Fruit fly (Drosophila melanogaster) whole organism, embryonic: ENCODE measurements around the gene mRpL12.

Source experiments
- Aef1 ChIP-seq: fragments of 200-800 bp; sonication (Bioruptor generic); IDR thresholded peaks from 3 replicates; pipeline ENCODE4 v1.3.6; 2022; ENCODE audit warnings: missing biosample characterization, missing genetic modification characterization
- Atf6 ChIP-seq: fragments of 200-800 bp; sonication (Bioruptor generic); IDR thresholded peaks from 2 replicates; pipeline ENCODE4 v1.3.6; 2022; ENCODE audit warnings: missing biosample characterization, missing genetic modification characterization
- Bdp1 ChIP-seq: fragments of 200-800 bp; sonication (Bioruptor generic); optimal IDR thresholded peaks from 3 replicates; lab custom pipeline; 2016; ENCODE audit warnings: missing biosample characterization, missing genetic modification characterization
- C15 ChIP-seq: fragments of 200-800 bp; sonication (Bioruptor generic); IDR thresholded peaks from 3 replicates; pipeline ENCODE4 v1.3.6; 2022; ENCODE audit warnings: missing biosample characterization, missing genetic modification characterization
- CG11456 ChIP-seq: fragments of 200-800 bp; sonication (Bioruptor generic); IDR thresholded peaks from 3 replicates; pipeline ENCODE4 v1.3.6; 2022; ENCODE audit warnings: missing biosample characterization, missing genetic modification characterization
- CG11504 ChIP-seq: fragments of 200-800 bp; sonication (Bioruptor generic); optimal IDR thresholded peaks from 3 replicates; lab custom pipeline; 2019; ENCODE audit warnings: missing biosample characterization, mild to moderate bottlenecking, missing genetic modification characterization, moderate library complexity
- CG11560 ChIP-seq: fragments of 200-800 bp; sonication (Bioruptor generic); IDR thresholded peaks from 3 replicates; pipeline ENCODE4 v1.3.6; 2022; ENCODE audit warnings: missing biosample characterization, missing genetic modification characterization
- CG12155 ChIP-seq: fragments of 200-800 bp; sonication (Bioruptor generic); optimal IDR thresholded peaks from 3 replicates; lab custom pipeline; 2016; ENCODE audit warnings: missing biosample characterization, missing genetic modification characterization
- CG14965 ChIP-seq: fragments of 200-800 bp; sonication (Bioruptor generic); optimal IDR thresholded peaks from 2 replicates; lab custom pipeline; 2016; ENCODE audit warnings: missing biosample characterization, missing genetic modification characterization, borderline replicate concordance
- CG15269 ChIP-seq: fragments of 200-800 bp; sonication (Bioruptor generic); optimal IDR thresholded peaks from 2 replicates; lab custom pipeline; 2018; ENCODE audit warnings: missing biosample characterization, mild to moderate bottlenecking, missing genetic modification characterization, moderate library complexity
- CG17802 ChIP-seq: fragments of 200-800 bp; sonication (Bioruptor generic); optimal IDR thresholded peaks from 2 replicates; lab custom pipeline; 2018; ENCODE audit warnings: missing biosample characterization, mild to moderate bottlenecking, missing genetic modification characterization, moderate library complexity
- CG1832 ChIP-seq: fragments of 200-800 bp; sonication (Bioruptor generic); optimal IDR thresholded peaks from 2 replicates; lab custom pipeline; 2017; ENCODE audit warnings: missing biosample characterization, mild to moderate bottlenecking, missing genetic modification characterization, inconsistent platforms
- CG18619 ChIP-seq: fragments of 200-800 bp; sonication (Bioruptor generic); optimal IDR thresholded peaks from 3 replicates; lab custom pipeline; 2017; ENCODE audit warnings: missing biosample characterization, mild to moderate bottlenecking, missing genetic modification characterization
- CG2889 ChIP-seq: fragments of 200-800 bp; sonication (Bioruptor generic); IDR thresholded peaks from 3 replicates; pipeline ENCODE4 v1.3.6; 2022; ENCODE audit warnings: missing biosample characterization, missing genetic modification characterization
- CG31388 ChIP-seq: fragments of 200-800 bp; sonication (Bioruptor generic); optimal IDR thresholded peaks from 2 replicates; lab custom pipeline; 2016; ENCODE audit warnings: missing biosample characterization, missing genetic modification characterization
- CG31441 ChIP-seq: fragments of 200-800 bp; sonication (Bioruptor generic); IDR thresholded peaks from 2 replicates; pipeline ENCODE4 v1.3.6; 2022; ENCODE audit warnings: missing biosample characterization, missing genetic modification characterization
- CG34376 ChIP-seq: fragments of 200-800 bp; sonication (Bioruptor generic); optimal IDR thresholded peaks from 2 replicates; lab custom pipeline; 2018; ENCODE audit warnings: missing biosample characterization, mild to moderate bottlenecking, missing genetic modification characterization
- CG34422 ChIP-seq: fragments of 200-800 bp; sonication (Bioruptor generic); IDR thresholded peaks from 3 replicates; pipeline ENCODE4 v1.3.6; 2022; ENCODE audit warnings: missing biosample characterization, missing genetic modification characterization
- CG3995 ChIP-seq: fragments of 200-800 bp; sonication (Bioruptor generic); optimal IDR thresholded peaks from 3 replicates; lab custom pipeline; 2016; ENCODE audit warnings: missing biosample characterization, missing genetic modification characterization
- CG4360 ChIP-seq: fragments of 200-800 bp; sonication (Bioruptor generic); IDR thresholded peaks from 2 replicates; pipeline ENCODE4 v1.3.6; 2022; ENCODE audit warnings: missing biosample characterization, missing genetic modification characterization
- CG4854 ChIP-seq: fragments of 200-800 bp; sonication (Bioruptor generic); optimal IDR thresholded peaks from 2 replicates; lab custom pipeline; 2016; ENCODE audit warnings: missing biosample characterization, missing genetic modification characterization, inconsistent platforms
- CG6272 ChIP-seq: fragments of 200-800 bp; sonication (Bioruptor generic); IDR thresholded peaks from 2 replicates; pipeline ENCODE4 v1.3.6; 2022; ENCODE audit warnings: missing biosample characterization, missing genetic modification characterization
- CG7786 ChIP-seq: fragments of 200-800 bp; sonication (Bioruptor generic); optimal IDR thresholded peaks from 2 replicates; lab custom pipeline; 2016; ENCODE audit warnings: missing biosample characterization, missing genetic modification characterization
- CG8359 ChIP-seq: fragments of 200-800 bp; sonication (Bioruptor generic); optimal IDR thresholded peaks from 2 replicates; lab custom pipeline; 2017; ENCODE audit warnings: missing biosample characterization, mild to moderate bottlenecking, missing genetic modification characterization, borderline replicate concordance
- CG9817 ChIP-seq: fragments of 200-800 bp; sonication (Bioruptor generic); optimal IDR thresholded peaks from 2 replicates; lab custom pipeline; 2018; ENCODE audit warnings: missing biosample characterization, mild to moderate bottlenecking, missing genetic modification characterization, moderate library complexity
- CG9876 ChIP-seq: fragments of 200-800 bp; sonication (Bioruptor generic); optimal IDR thresholded peaks from 2 replicates; lab custom pipeline; 2016; ENCODE audit warnings: missing biosample characterization, missing genetic modification characterization
- D ChIP-seq, 2 experiments: fragments of 200-800 bp in 1 of 2; fragments of >200 bp in 1 of 2; sonication (Bioruptor generic) in 1 of 2; optimal IDR thresholded peaks; 2 replicates in 1 of 2; 3 replicates in 1 of 2; lab custom pipeline; 2017; ENCODE audit warnings: mild to moderate bottlenecking in 1 of 2, missing biosample characterization in 1 of 2, missing genetic modification characterization in 1 of 2, missing genetic modification reagents in 1 of 2
- Dp ChIP-seq: fragments of 200-800 bp; sonication (Bioruptor generic); optimal IDR thresholded peaks from 2 replicates; lab custom pipeline; 2018; ENCODE audit warnings: missing biosample characterization, mild to moderate bottlenecking, missing genetic modification characterization, moderate library complexity
- Fer2 ChIP-seq: fragments of 200-800 bp; sonication (Bioruptor generic); optimal IDR thresholded peaks from 2 replicates; lab custom pipeline; 2018; ENCODE audit warnings: missing biosample characterization, mild to moderate bottlenecking, missing genetic modification characterization, moderate library complexity
- GATAe ChIP-seq: fragments of 200-800 bp; sonication (Bioruptor generic); conservative IDR thresholded peaks from 2 replicates; pipeline ENCODE4 v1.3.6; 2022; ENCODE audit warnings: missing biosample characterization, missing genetic modification characterization
- HLH54F ChIP-seq: fragments of 200-800 bp; sonication (Bioruptor generic); optimal IDR thresholded peaks from 3 replicates; lab custom pipeline; 2016; ENCODE audit warnings: missing biosample characterization, missing genetic modification characterization
- HmgD ChIP-seq: fragments of 200-800 bp; sonication (Bioruptor generic); optimal IDR thresholded peaks from 3 replicates; lab custom pipeline; 2016; ENCODE audit warnings: missing biosample characterization, missing genetic modification characterization
- Poxn ChIP-seq: fragments of 200-800 bp; sonication (Bioruptor generic); IDR thresholded peaks from 2 replicates; pipeline ENCODE4 v1.3.6; 2022; ENCODE audit warnings: missing biosample characterization, missing genetic modification characterization
- Rfx ChIP-seq: fragments of 200-800 bp; sonication (Bioruptor generic); IDR thresholded peaks from 2 replicates; pipeline ENCODE4 v1.3.6; 2022; ENCODE audit warnings: missing biosample characterization, missing genetic modification characterization
- aop ChIP-seq: fragments of 200-800 bp; sonication (Bioruptor generic); IDR thresholded peaks from 2 replicates; pipeline ENCODE4 v1.3.6; 2022; ENCODE audit warnings: missing biosample characterization, missing genetic modification characterization
- bbx ChIP-seq: fragments of 200-800 bp; sonication (Bioruptor generic); IDR thresholded peaks from 2 replicates; pipeline ENCODE4 v1.3.6; 2022; ENCODE audit warnings: missing biosample characterization, missing genetic modification characterization; ENCODE audit not compliant: partially characterized antibody
- bsh ChIP-seq, 2 experiments: fragments of 200-800 bp; sonication (Bioruptor generic); optimal IDR thresholded peaks; 2 replicates each; lab custom pipeline; 2017 to 2018; ENCODE audit warnings: mild to moderate bottlenecking in 2 of 2, missing biosample characterization in 2 of 2, missing genetic modification characterization in 2 of 2, moderate library complexity in 1 of 2
- cad ChIP-seq: fragments of >200 bp; optimal IDR thresholded peaks from 2 replicates; lab custom pipeline; 2017; ENCODE audit warnings: missing biosample characterization, missing genetic modification characterization
- corto ChIP-seq: fragments of 200-800 bp; sonication (Bioruptor generic); optimal IDR thresholded peaks from 2 replicates; lab custom pipeline; 2016; ENCODE audit warnings: missing biosample characterization, mild to moderate bottlenecking, missing genetic modification characterization, moderate library complexity
- dm ChIP-seq: fragments of 200-800 bp; sonication (Bioruptor generic); optimal IDR thresholded peaks from 3 replicates; lab custom pipeline; 2016; ENCODE audit warnings: missing biosample characterization, missing genetic modification characterization
- eve ChIP-seq, 2 experiments: fragments of >200 bp; optimal IDR thresholded peaks; 2 replicates each; lab custom pipeline; 2017; ENCODE audit warnings: missing biosample characterization in 2 of 2, missing genetic modification characterization in 2 of 2
- gro ChIP-seq: fragments of 200-800 bp; sonication (Bioruptor generic); optimal IDR thresholded peaks from 2 replicates; lab custom pipeline; 2016; ENCODE audit warnings: missing biosample characterization, missing genetic modification characterization
- peb ChIP-seq: fragments of 200-800 bp; sonication (Bioruptor generic); IDR thresholded peaks from 2 replicates; pipeline ENCODE4 v1.3.6; 2022; ENCODE audit warnings: missing biosample characterization, missing genetic modification characterization
- pros ChIP-seq: fragments of 200-800 bp; sonication (Bioruptor generic); optimal IDR thresholded peaks from 3 replicates; lab custom pipeline; 2019; ENCODE audit warnings: missing biosample characterization, mild to moderate bottlenecking, missing genetic modification characterization, moderate library complexity
- ro ChIP-seq: fragments of 200-800 bp; sonication (Bioruptor generic); IDR thresholded peaks from 2 replicates; pipeline ENCODE4 v1.3.6; 2022; ENCODE audit warnings: missing biosample characterization, missing genetic modification characterization
- sqz ChIP-seq: fragments of 200-800 bp; sonication (Bioruptor generic); optimal IDR thresholded peaks from 3 replicates; lab custom pipeline; 2018; ENCODE audit warnings: missing biosample characterization, mild to moderate bottlenecking, missing genetic modification characterization
- sug ChIP-seq: fragments of 200-800 bp; optimal IDR thresholded peaks from 2 replicates; lab custom pipeline; 2019; ENCODE audit warnings: missing biosample characterization, mild to moderate bottlenecking, missing genetic modification characterization, moderate library complexity
- tap ChIP-seq: fragments of 200-800 bp; optimal IDR thresholded peaks from 3 replicates; lab custom pipeline; 2019; ENCODE audit warnings: missing biosample characterization, mild to moderate bottlenecking, missing genetic modification characterization, moderate library complexity
- usp ChIP-seq: fragments of >200 bp; optimal IDR thresholded peaks from 2 replicates; lab custom pipeline; 2017; ENCODE audit warnings: missing biosample characterization, missing genetic modification characterization
- wdn ChIP-seq: fragments of 200-800 bp; sonication (Bioruptor generic); IDR thresholded peaks from 2 replicates; pipeline ENCODE4 v1.3.6; 2022; ENCODE audit warnings: missing biosample characterization, missing genetic modification characterization
- wor ChIP-seq: fragments of 200-800 bp; sonication (Bioruptor generic); IDR thresholded peaks from 2 replicates; pipeline ENCODE4 v1.3.6; 2022; ENCODE audit warnings: missing biosample characterization, missing genetic modification characterization
- yki ChIP-seq: fragments of >200 bp; optimal IDR thresholded peaks from 3 replicates; lab custom pipeline; 2018

The mRpL12 gene

dm6 chr3L:8954648-8955033, 1.9 kb upstream of the mRpL12 start, which contains the start of gene GNBP3 (continued):
- TF ChIP-seq CG11504 (tag; lab: Kevin White, UChicago) = peak; percentile 80
- peak; percentile 80 for TF ChIP-seq CG34376 (GFP tag; lab: Kevin White, UChicago)
- TF ChIP-seq Fer2 (tag; lab: Kevin White, UChicago) = peak; percentile 34
- TF ChIP-seq CG17802 = no peak
- no peak for TF ChIP-seq Aef1 (GFP tag; lab: Robert Waterston, UW)
- TF ChIP-seq Rfx (GFP tag; lab: Robert Waterston, UW) = peak; percentile 83
- 0 out of 2 replicates have a peak, but pooled peaks have one; percentile 19 for TF ChIP-seq CG6272
- peak; percentile 65 for TF ChIP-seq sqz (GFP tag; lab: Kevin White, UChicago)
- TF ChIP-seq gro (GFP tag; lab: Kevin White, UChicago) = no peak
- no peak for TF ChIP-seq yki (lab: Kevin White, UChicago)
- TF ChIP-seq CG12155 (GFP tag; lab: Kevin White, UChicago) = peak; percentile 12
- no peak for TF ChIP-seq peb (GFP tag; lab: Robert Waterston, UW)
- peak; percentile 25 for TF ChIP-seq CG3995
- TF ChIP-seq CG14965 (GFP tag; lab: Kevin White, UChicago) = no peak
- TF ChIP-seq HmgD (GFP tag; lab: Kevin White, UChicago) = no peak
- peak; percentile 92 for TF ChIP-seq corto (GFP tag; lab: Kevin White, UChicago)
- no peak for TF ChIP-seq GATAe (GFP tag; lab: Robert Waterston, UW)
- no peak for TF ChIP-seq ro
- no peak for TF ChIP-seq aop (GFP tag; lab: Robert Waterston, UW)
- peak; percentile 67 for TF ChIP-seq CG4854
- peak; percentile 43 for TF ChIP-seq CG15269 (tag; lab: Kevin White, UChicago)
- TF ChIP-seq CG11456 = no peak
- TF ChIP-seq tap = peak; percentile 67
- no peak for TF ChIP-seq Dp (GFP tag; lab: Kevin White, UChicago)
- TF ChIP-seq CG9817 (tag; lab: Kevin White, UChicago) = peak; percentile 17
- no peak for TF ChIP-seq CG7786 (GFP tag; lab: Kevin White, UChicago)
- TF ChIP-seq pros (GFP tag; lab: Kevin White, UChicago) = no peak
- peak; percentile 43 for TF ChIP-seq CG18619 (GFP tag; lab: Kevin White, UChicago)
- TF ChIP-seq Atf6 = peak; percentile 53; the same call in 1 of the 2 replicates
- TF ChIP-seq HLH54F = peak; percentile 9
- TF ChIP-seq CG8359 (GFP tag; lab: Kevin White, UChicago) = no peak
- TF ChIP-seq CG4360 (GFP tag; lab: Robert Waterston, UW) = no peak
- TF ChIP-seq bsh (GFP tag; optimal IDR thresholded peaks at IDR 0.05; lab: Kevin White, UChicago) = peak; percentile 70 to 87
- TF ChIP-seq CG1832 (GFP tag; lab: Kevin White, UChicago) = no peak
- no peak for TF ChIP-seq C15 (GFP tag; lab: Robert Waterston, UW)
- no peak for TF ChIP-seq usp
- no peak for TF ChIP-seq eve (GFP tag; optimal IDR thresholded peaks at IDR 0.05; lab: Kevin White, UChicago)
- TF ChIP-seq CG9876 (GFP tag; lab: Kevin White, UChicago) = no peak
- TF ChIP-seq dm = no peak
- TF ChIP-seq wdn (GFP tag; lab: Robert Waterston, UW) = 0 out of 2 replicates have a peak, but pooled peaks have one; percentile 17
- peak; percentile 71 for TF ChIP-seq CG31441
- TF ChIP-seq Poxn = no peak
- TF ChIP-seq CG31388 (GFP tag; lab: Kevin White, UChicago) = no peak
- TF ChIP-seq wor = no peak
- TF ChIP-seq Bdp1 (GFP tag; lab: Kevin White, UChicago) = no peak
- no peak for TF ChIP-seq cad
- no peak for TF ChIP-seq CG2889 (GFP tag; lab: Robert Waterston, UW)
- TF ChIP-seq CG11560 (tag; lab: Robert Waterston, UW) = no peak
- TF ChIP-seq bbx (GFP tag; lab: Robert Waterston, UW) = no peak
- no peak for TF ChIP-seq sug (tag; lab: Kevin White, UChicago)
- no peak for TF ChIP-seq D (optimal IDR thresholded peaks at IDR 0.05; lab: Kevin White, UChicago)
- peak; percentile 21 for TF ChIP-seq D (GFP tag; optimal IDR thresholded peaks at IDR 0.05; lab: Kevin White, UChicago)
- TF ChIP-seq CG34422 (GFP tag; lab: Robert Waterston, UW) = no peak
